Fruit fly (Drosophila melanogaster) whole organism, embryonic: ENCODE results near the gene be.
A peak's percentile ranks its signal among the peaks of the same experiment; 100 is the strongest.

ENCODE experiments used
- CG15696 ChIP-seq: fragments of 200-800 bp; sonication (Bioruptor generic); optimal IDR thresholded peaks from 2 replicates; lab custom pipeline; 2019; ENCODE audit warnings: missing biosample characterization, mild to moderate bottlenecking, missing genetic modification characterization, moderate library complexity
- CG18764 ChIP-seq: fragments of 200-800 bp; sonication (Bioruptor generic); optimal IDR thresholded peaks from 3 replicates; lab custom pipeline; 2016; ENCODE audit warnings: missing biosample characterization, missing genetic modification characterization
- CG30020 ChIP-seq: fragments of 200-800 bp; optimal IDR thresholded peaks from 2 replicates; lab custom pipeline; 2019; ENCODE audit warnings: missing biosample characterization, mild to moderate bottlenecking, missing genetic modification characterization, moderate library complexity
- CG33213 ChIP-seq: fragments of 200-800 bp; sonication (Bioruptor generic); optimal IDR thresholded peaks from 3 replicates; lab custom pipeline; 2016; ENCODE audit warnings: missing biosample characterization, missing genetic modification characterization
- CG43689 ChIP-seq: fragments of 200-800 bp; sonication (Bioruptor generic); IDR thresholded peaks from 2 replicates; pipeline ENCODE4 v1.3.6; 2022; ENCODE audit warnings: missing biosample characterization, missing genetic modification characterization
- CG7271 ChIP-seq: fragments of 200-800 bp; sonication (Bioruptor generic); optimal IDR thresholded peaks from 2 replicates; lab custom pipeline; 2018; ENCODE audit warnings: missing biosample characterization, mild to moderate bottlenecking, missing genetic modification characterization, moderate library complexity
- Ets97D ChIP-seq: fragments of 200-800 bp; sonication (Bioruptor generic); optimal IDR thresholded peaks from 3 replicates; lab custom pipeline; 2016; ENCODE audit warnings: missing biosample characterization, missing genetic modification characterization
- HLH4C ChIP-seq: fragments of 200-800 bp; sonication (Bioruptor generic); IDR thresholded peaks from 3 replicates; pipeline ENCODE4 v1.3.6; 2022; ENCODE audit warnings: missing biosample characterization, missing genetic modification characterization; ENCODE audit not compliant: partially characterized antibody
- Sox102F ChIP-seq: fragments of 200-800 bp; sonication (Bioruptor generic); optimal IDR thresholded peaks from 2 replicates; lab custom pipeline; 2018; ENCODE audit warnings: missing biosample characterization, mild to moderate bottlenecking, missing genetic modification characterization, moderate library complexity
- cg ChIP-seq: fragments of 200-800 bp; sonication (Bioruptor generic); optimal IDR thresholded peaks from 3 replicates; lab custom pipeline; 2019; ENCODE audit warnings: missing biosample characterization, mild to moderate bottlenecking, missing genetic modification characterization, moderate library complexity
- lola ChIP-seq, 3 experiments: fragments of >200 bp in 2 of 3; fragments of 200-800 bp in 1 of 3; sonication (Bioruptor generic) in 1 of 3; optimal IDR thresholded peaks; 2 replicates each; lab custom pipeline; 2017 to 2019; ENCODE audit warnings: missing biosample characterization in 3 of 3, missing genetic modification characterization in 3 of 3, mild to moderate bottlenecking in 1 of 3, moderate library complexity in 1 of 3
- mirr ChIP-seq: fragments of 200-800 bp; sonication (Bioruptor generic); optimal IDR thresholded peaks from 3 replicates; lab custom pipeline; 2018; ENCODE audit warnings: missing biosample characterization, mild to moderate bottlenecking, missing genetic modification characterization
- nerfin-1 ChIP-seq: fragments of 200-800 bp; sonication (Bioruptor generic); optimal IDR thresholded peaks from 3 replicates; lab custom pipeline; 2019; ENCODE audit warnings: missing biosample characterization, mild to moderate bottlenecking, missing genetic modification characterization, moderate library complexity
- phol ChIP-seq: fragments of 200-800 bp; sonication (Bioruptor generic); optimal IDR thresholded peaks from 3 replicates; lab custom pipeline; 2018; ENCODE audit warnings: missing biosample characterization, mild to moderate bottlenecking, missing genetic modification characterization, moderate library complexity
- run ChIP-seq: fragments of 200-800 bp; sonication (Bioruptor generic); optimal IDR thresholded peaks from 3 replicates; lab custom pipeline; 2018; ENCODE audit warnings: missing biosample characterization, mild to moderate bottlenecking, missing genetic modification characterization
- sens-2 ChIP-seq: fragments of 200-800 bp; sonication (Bioruptor generic); IDR thresholded peaks from 2 replicates; pipeline ENCODE4 v1.3.6; 2022; ENCODE audit warnings: missing biosample characterization, missing genetic modification characterization
- stwl ChIP-seq: fragments of 200-800 bp; sonication (Bioruptor generic); optimal IDR thresholded peaks from 3 replicates; lab custom pipeline; 2018; ENCODE audit warnings: missing biosample characterization, mild to moderate bottlenecking, missing genetic modification characterization, moderate library complexity
- toy ChIP-seq: fragments of 200-800 bp; sonication (Bioruptor generic); IDR thresholded peaks from 2 replicates; pipeline ENCODE4 v1.3.6; 2022; ENCODE audit warnings: missing biosample characterization, missing genetic modification characterization
- zen ChIP-seq: fragments of 200-800 bp; sonication (Bioruptor generic); optimal IDR thresholded peaks from 3 replicates; lab custom pipeline; 2018; ENCODE audit warnings: missing biosample characterization, mild to moderate bottlenecking, missing genetic modification characterization, moderate library complexity

Gene be

DNA sequence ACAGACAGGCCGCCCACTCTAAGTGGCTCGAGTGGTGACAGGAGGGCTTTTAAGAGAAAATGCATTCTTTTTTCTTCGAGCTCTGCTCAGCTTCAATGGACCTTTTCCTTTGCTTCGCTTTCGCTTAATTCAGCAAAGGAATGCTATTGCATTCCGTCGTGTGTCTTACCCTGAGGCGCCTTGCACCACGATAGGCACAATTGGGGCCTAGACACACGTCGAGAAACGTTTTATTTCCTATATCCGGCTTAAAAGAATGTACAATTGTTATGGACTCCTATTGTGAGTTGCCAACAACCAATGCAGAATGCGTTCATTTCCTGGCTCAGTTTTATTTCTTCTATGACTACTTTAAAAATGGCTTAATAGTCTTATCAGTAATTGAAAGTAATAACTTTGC is 66.9 kb downstream of the be start:
- no peak for TF ChIP-seq mirr
- TF ChIP-seq CG43689 (GFP tag; lab: Robert Waterston, UW), result no peak
- peak; percentile 1 for TF ChIP-seq nerfin-1 (tag; lab: Kevin White, UChicago)
- TF ChIP-seq run (tag; lab: Kevin White, UChicago), result no peak
- peak; percentile 96 for TF ChIP-seq CG18764
- TF ChIP-seq Ets97D, result peak; percentile 6
- TF ChIP-seq CG33213, result no peak
- peak; percentile 55 for TF ChIP-seq zen (tag; lab: Kevin White, UChicago)
- TF ChIP-seq cg, result no peak
- peak; percentile 6 for TF ChIP-seq CG7271 (tag; lab: Kevin White, UChicago)
- no peak for TF ChIP-seq sens-2 (GFP tag; lab: Robert Waterston, UW)
- TF ChIP-seq toy, result no peak
- TF ChIP-seq CG30020, result peak; percentile 22
- peak; percentile 83 for TF ChIP-seq stwl (tag; lab: Kevin White, UChicago)
- TF ChIP-seq HLH4C (GFP tag; lab: Robert Waterston, UW), result 0 out of 3 replicates have a peak, but pooled peaks have one; percentile 8
- TF ChIP-seq CG15696 (tag; lab: Kevin White, UChicago), result peak; percentile 1
- TF ChIP-seq phol, result peak; percentile 6
- TF ChIP-seq lola (GFP tag; optimal IDR thresholded peaks at IDR 0.05; lab: Kevin White, UChicago), result no peak
- no peak for TF ChIP-seq Sox102F (GFP tag; lab: Kevin White, UChicago)
